Worm (Caenorhabditis elegans): ENCODE measurements around the gene T10B5.10.

ce11 chrV:1821287-1821686 lies 34.8 kb downstream of the T10B5.10 start, which contains the start of the genes gly-7 and mrpl-39:
- no peak for TF ChIP-seq lin-13 (tag; optimal IDR thresholded peaks at IDR 0.05)
- peak; percentile 29 for TF ChIP-seq mls-2 (tag; optimal IDR thresholded peaks at IDR 0.05)
- peak; percentile 5 for TF ChIP-seq mep-1 (tag; optimal IDR thresholded peaks at IDR 0.05)
- TF ChIP-seq nhr-76 (tag; optimal IDR thresholded peaks at IDR 0.05), result no peak
